Worm (Caenorhabditis elegans) whole organism, late embryonic: ENCODE measurements around the gene ZC477.7.

Experiments used
- ceh-14 ChIP-seq: sonication (generic microtip); optimal IDR thresholded peaks from 2 replicates; lab custom pipeline; 2016; ENCODE audit warnings: missing genotype, missing genetic modification characterization, missing compliant biosample characterization
- dve-1 ChIP-seq: sonication (generic microtip); optimal IDR thresholded peaks from 2 replicates; lab custom pipeline; 2017; ENCODE audit warnings: antibody characterized with exemption, mild to moderate bottlenecking, missing genetic modification characterization, missing compliant biosample characterization
- hlh-6 ChIP-seq: sonication (generic microtip); optimal IDR thresholded peaks from 2 replicates; lab custom pipeline; 2016; ENCODE audit warnings: missing genotype, missing genetic modification characterization, missing compliant biosample characterization
- nhr-11 ChIP-seq: fragments of 150-350 bp; optimal IDR thresholded peaks from 2 replicates; lab custom pipeline; 2014; ENCODE audit warnings: missing biosample characterization, missing genetic modification characterization
- pha-4 ChIP-seq: fragments of 150-350 bp; optimal IDR thresholded peaks from 2 replicates; lab custom pipeline; 2018; ENCODE audit warnings: missing biosample characterization, missing genetic modification reagents, missing genetic modification characterization
- unc-86 ChIP-seq: sonication (generic microtip); optimal IDR thresholded peaks from 2 replicates; lab custom pipeline; 2016; ENCODE audit warnings: missing genetic modification characterization, missing compliant biosample characterization

DNA sequence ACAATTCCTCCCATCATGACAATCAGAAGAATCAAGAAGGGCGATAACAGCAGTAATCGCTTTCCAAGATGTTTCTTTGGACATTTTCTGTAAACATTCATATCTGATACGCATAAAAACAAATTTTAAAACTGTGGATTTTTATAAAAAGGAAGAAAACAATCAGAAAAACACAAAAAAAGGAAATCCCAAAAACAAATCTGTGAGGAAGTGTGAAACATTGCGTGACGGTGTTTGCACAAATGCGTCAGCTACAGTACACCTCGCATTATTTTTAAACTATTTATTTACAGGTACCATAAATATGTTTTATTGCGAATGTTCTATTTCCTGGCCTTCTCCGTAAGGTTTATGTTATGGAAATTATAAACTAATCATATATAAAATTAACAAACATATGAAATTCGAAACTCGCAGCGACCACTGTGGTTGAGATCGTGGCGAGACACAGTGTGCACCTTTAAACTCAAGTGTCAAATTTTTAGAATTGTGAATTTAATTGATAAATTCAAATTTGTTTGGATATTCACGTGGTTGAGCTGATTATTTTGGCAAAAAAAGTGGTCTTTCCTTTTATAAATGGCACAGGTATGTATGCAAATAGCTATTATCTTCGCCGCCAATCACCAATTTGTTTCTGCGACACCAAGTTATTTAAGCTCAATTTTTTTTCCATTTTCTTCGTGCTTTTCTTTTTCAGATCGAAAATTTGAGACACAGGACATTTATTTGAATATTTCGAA is 10.2 kb upstream of the ZC477.7 start, which contains the start of the genes C34D4.10 and str-48:
- TF ChIP-seq hlh-6 (tag; lab: Kevin White, UChicago) (no peak), ceh-14 (tag; lab: Kevin White, UChicago) (no peak), unc-86 (tag; lab: Kevin White, UChicago) (no peak), nhr-11 (tag; lab: Kevin White, UChicago) (no peak), dve-1 (tag; lab: Kevin White, UChicago) (no peak), pha-4 (tag; lab: Kevin White, UChicago) (no peak)
